Worm (Caenorhabditis elegans) whole organism, L3 larva: Measurements from ENCODE around the gene ncx-7.
A peak's percentile ranks its signal among the peaks of the same experiment; 100 is the strongest.

Source experiments
- R02D3.7 ChIP-seq: fragments of 150-350 bp; optimal IDR thresholded peaks from 2 replicates; lab custom pipeline; 2014; ENCODE audit warnings: missing biosample characterization, missing genetic modification characterization
- ZK546.5 ChIP-seq: sonication (generic microtip); optimal IDR thresholded peaks from 2 replicates; lab custom pipeline; 2017; ENCODE audit warnings: missing biosample characterization, missing genetic modification characterization
- ceh-16 ChIP-seq: sonication (generic microtip); optimal IDR thresholded peaks from 2 replicates; lab custom pipeline; 2017; ENCODE audit warnings: missing biosample characterization, missing genetic modification characterization
- ceh-28 ChIP-seq: fragments of 150-350 bp; optimal IDR thresholded peaks from 2 replicates; lab custom pipeline; 2014; ENCODE audit warnings: missing biosample characterization, missing genetic modification reagents, missing genetic modification characterization
- ceh-82 ChIP-seq: fragments of 150-350 bp; optimal IDR thresholded peaks from 2 replicates; lab custom pipeline; 2014; ENCODE audit warnings: missing biosample characterization, missing genetic modification characterization
- ceh-9 ChIP-seq: sonication (generic microtip); optimal IDR thresholded peaks from 2 replicates; lab custom pipeline; 2018; ENCODE audit warnings: missing biosample characterization, missing genetic modification characterization
- daf-12 ChIP-seq: fragments of 150-350 bp; optimal IDR thresholded peaks from 2 replicates; lab custom pipeline; 2014; ENCODE audit warnings: missing biosample characterization, missing genetic modification reagents, missing genetic modification characterization
- egl-27 ChIP-seq: sonication (generic microtip); optimal IDR thresholded peaks from 4 replicates; lab custom pipeline; 2017; ENCODE audit warnings: missing biosample characterization, missing genetic modification reagents, missing genetic modification characterization
- egl-5 ChIP-seq: fragments of 150-350 bp; optimal IDR thresholded peaks from 2 replicates; lab custom pipeline; 2017; ENCODE audit warnings: missing biosample characterization, missing genetic modification reagents, missing genetic modification characterization, inconsistent platforms
- fkh-10 ChIP-seq: sonication (generic microtip); optimal IDR thresholded peaks from 2 replicates; lab custom pipeline; 2017; ENCODE audit warnings: missing biosample characterization, missing genetic modification reagents, missing genetic modification characterization
- fkh-2 ChIP-seq: fragments of 150-350 bp; optimal IDR thresholded peaks from 2 replicates; lab custom pipeline; 2014; ENCODE audit warnings: missing biosample characterization, missing genetic modification reagents, missing genetic modification characterization
- hmg-11 ChIP-seq: sonication (generic microtip); optimal IDR thresholded peaks from 2 replicates; lab custom pipeline; 2016; ENCODE audit warnings: missing genetic modification characterization, missing compliant biosample characterization
- jun-1 ChIP-seq: fragments of 150-350 bp; optimal IDR thresholded peaks from 2 replicates; lab custom pipeline; 2014; ENCODE audit warnings: missing biosample characterization, missing genetic modification reagents, missing genetic modification characterization
- lin-15B ChIP-seq: fragments of 150-350 bp; optimal IDR thresholded peaks from 2 replicates; lab custom pipeline; 2014; ENCODE audit warnings: missing biosample characterization, missing genetic modification characterization
- lin-39 ChIP-seq: fragments of 150-350 bp; optimal IDR thresholded peaks from 2 replicates; lab custom pipeline; 2018; ENCODE audit warnings: missing biosample characterization, missing genetic modification reagents, missing genetic modification characterization
- lsy-12 ChIP-seq: sonication (generic microtip); optimal IDR thresholded peaks from 2 replicates; lab custom pipeline; 2016; ENCODE audit warnings: mild to moderate bottlenecking, missing genetic modification characterization, missing compliant biosample characterization
- mdl-1 ChIP-seq: fragments of 150-350 bp; optimal IDR thresholded peaks from 2 replicates; lab custom pipeline; 2014; ENCODE audit warnings: missing biosample characterization, missing genetic modification characterization
- mml-1 ChIP-seq: fragments of 150-350 bp; sonication (generic microtip); optimal IDR thresholded peaks from 3 replicates; lab custom pipeline; 2014; ENCODE audit warnings: missing biosample characterization, missing genetic modification characterization
- nfya-1 ChIP-seq: sonication (generic microtip); optimal IDR thresholded peaks from 2 replicates; lab custom pipeline; 2017; ENCODE audit warnings: missing genetic modification characterization, mild to moderate bottlenecking, missing compliant biosample characterization, antibody characterized with exemption, moderate library complexity; ENCODE audit not compliant: insufficient read depth
- nhr-11 ChIP-seq: fragments of 150-350 bp; optimal IDR thresholded peaks from 2 replicates; lab custom pipeline; 2014; ENCODE audit warnings: missing biosample characterization, missing genetic modification characterization
- nhr-12 ChIP-seq: fragments of 150-350 bp; optimal IDR thresholded peaks from 2 replicates; lab custom pipeline; 2014; ENCODE audit warnings: missing biosample characterization, missing genetic modification characterization
- nhr-23 ChIP-seq: fragments of 150-350 bp; optimal IDR thresholded peaks from 2 replicates; lab custom pipeline; 2014; ENCODE audit warnings: missing biosample characterization, missing genetic modification reagents, missing genetic modification characterization
- nhr-237 ChIP-seq: fragments of 150-350 bp; optimal IDR thresholded peaks from 2 replicates; lab custom pipeline; 2014; ENCODE audit warnings: missing biosample characterization, missing genetic modification characterization
- nhr-25 ChIP-seq: sonication (generic microtip); optimal IDR thresholded peaks from 2 replicates; lab custom pipeline; 2017; ENCODE audit warnings: missing biosample characterization, missing genetic modification characterization
- nhr-28 ChIP-seq: fragments of 150-350 bp; optimal IDR thresholded peaks from 2 replicates; lab custom pipeline; 2014; ENCODE audit warnings: missing biosample characterization, missing genetic modification characterization
- nhr-43 ChIP-seq: sonication (generic microtip); optimal IDR thresholded peaks from 2 replicates; lab custom pipeline; 2016; ENCODE audit warnings: mild to moderate bottlenecking, missing genetic modification characterization, missing compliant biosample characterization; ENCODE audit not compliant: poor library complexity, severe bottlenecking
- nhr-67 ChIP-seq: fragments of 150-350 bp; optimal IDR thresholded peaks from 2 replicates; lab custom pipeline; 2014; ENCODE audit warnings: missing biosample characterization, missing genetic modification characterization
- nhr-76 ChIP-seq: fragments of 150-350 bp; sonication (generic microtip); optimal IDR thresholded peaks from 5 replicates; lab custom pipeline; 2014; ENCODE audit warnings: missing biosample characterization, missing genetic modification characterization
- nhr-77 ChIP-seq: fragments of 150-350 bp; optimal IDR thresholded peaks from 2 replicates; lab custom pipeline; 2014; ENCODE audit warnings: missing biosample characterization, missing genetic modification characterization
- pha-4 ChIP-seq: fragments of 150-350 bp; optimal IDR thresholded peaks from 2 replicates; lab custom pipeline; 2014; ENCODE audit warnings: missing biosample characterization, missing genetic modification reagents, missing genetic modification characterization
- sea-2 ChIP-seq: fragments of 150-350 bp; sonication (generic microtip); optimal IDR thresholded peaks from 4 replicates; lab custom pipeline; 2014; ENCODE audit warnings: missing biosample characterization, missing genetic modification reagents, missing genetic modification characterization
- skn-1 ChIP-seq: fragments of 150-350 bp; optimal IDR thresholded peaks from 2 replicates; lab custom pipeline; 2014; ENCODE audit warnings: missing biosample characterization, missing genetic modification characterization
- snpc-4 ChIP-seq: fragments of 150-350 bp; optimal IDR thresholded peaks from 2 replicates; lab custom pipeline; 2014; ENCODE audit warnings: missing biosample characterization, missing genetic modification characterization
- tbx-2 ChIP-seq: sonication (generic microtip); optimal IDR thresholded peaks from 2 replicates; lab custom pipeline; 2016; ENCODE audit warnings: mild to moderate bottlenecking, missing genetic modification characterization, missing compliant biosample characterization
- unc-62 ChIP-seq: fragments of 150-350 bp; sonication (generic microtip); optimal IDR thresholded peaks from 4 replicates; lab custom pipeline; 2014; ENCODE audit warnings: missing biosample characterization, missing genetic modification reagents, missing genetic modification characterization
- zag-1 ChIP-seq: fragments of 150-350 bp; optimal IDR thresholded peaks from 2 replicates; lab custom pipeline; 2014; ENCODE audit warnings: missing biosample characterization, missing genetic modification characterization
- ztf-11 ChIP-seq: fragments of 150-350 bp; optimal IDR thresholded peaks from 2 replicates; lab custom pipeline; 2014; ENCODE audit warnings: missing biosample characterization, missing genetic modification characterization
- ztf-4 ChIP-seq: fragments of 150-350 bp; optimal IDR thresholded peaks from 2 replicates; lab custom pipeline; 2014; ENCODE audit warnings: missing biosample characterization, missing genetic modification characterization

The ncx-7 gene

ce11 chrIII:9748694-9749093, 28.6 kb upstream of the ncx-7 start, which contains the start of gene T05G5.4:
Gene T05G5.4, plus strand, starts transcription at chrIII:9748934.
- TF ChIP-seq nhr-28 (tag; lab: Kevin White, UChicago) (no peak), nhr-23 (no peak), nhr-76 (no peak)
- TF ChIP-seq, all 47 proteins: peak for 0

- TF ChIP-seq ceh-82 (tag; lab: Kevin White, UChicago) (no peak), R02D3.7 (no peak), snpc-4 (tag; lab: Kevin White, UChicago) (no peak), ceh-16 (no peak), ceh-9 (tag; lab: Kevin White, UChicago) (no peak), lin-15B (peak; percentile 65), unc-62 (no peak), jun-1 (tag; lab: Kevin White, UChicago) (no peak), nhr-12 (no peak), nhr-43 (tag; lab: Kevin White, UChicago) (no peak), mdl-1 (tag; lab: Kevin White, UChicago) (no peak), nhr-11 (no peak), nfya-1 (peak; percentile 73), nhr-77 (no peak), nhr-23 (peak; percentile 2), lin-39 (tag; lab: Kevin White, UChicago) (no peak), daf-12 (no peak), sea-2 (no peak), lsy-12 (tag; lab: Kevin White, UChicago) (no peak), zag-1 (tag; lab: Kevin White, UChicago) (no peak), nhr-28 (tag; lab: Kevin White, UChicago) (no peak), nhr-237 (tag; lab: Kevin White, UChicago) (no peak), egl-27 (tag; lab: Kevin White, UChicago) (no peak), hmg-11 (tag; lab: Kevin White, UChicago) (no peak), ztf-4 (tag; lab: Kevin White, UChicago) (no peak), ztf-11 (no peak), pha-4 (tag; lab: Kevin White, UChicago) (peak; percentile 69), nhr-25 (peak; percentile 40), fkh-10 (GFP tag; lab: Kevin White, UChicago) (no peak)
- TF ChIP-seq, all 47 proteins: peak for 5
Measured at ce11 chrIII:9747133-9747532, 27.0 kb upstream of the ncx-7 start, which contains the start of the genes iff-1 and cdk-1. Gene iff-1, minus strand, starts transcription at chrIII:9747193. Gene cdk-1, plus strand, starts transcription at chrIII:9747472.

ce11 chrIII:9746665-9747064, 26.6 kb upstream of the ncx-7 start:
- no peak for TF ChIP-seq mml-1
- no peak for TF ChIP-seq nhr-43 (tag; lab: Kevin White, UChicago)
- no peak for TF ChIP-seq nhr-67 (tag; lab: Kevin White, UChicago)
- no peak for TF ChIP-seq jun-1 (tag; lab: Kevin White, UChicago)
- TF ChIP-seq nhr-23, result no peak
- TF ChIP-seq lsy-12 (tag; lab: Kevin White, UChicago), result no peak
- no peak for TF ChIP-seq fkh-2 (tag; lab: Kevin White, UChicago)
- TF ChIP-seq skn-1 (tag; lab: Kevin White, UChicago), result no peak
- TF ChIP-seq ZK546.5 (tag; lab: Kevin White, UChicago), result no peak
- TF ChIP-seq unc-62, result no peak
- TF ChIP-seq zag-1 (tag; lab: Kevin White, UChicago), result no peak

- no peak for TF ChIP-seq tbx-2 (tag; lab: Kevin White, UChicago)
- TF ChIP-seq egl-5 (tag; lab: Kevin White, UChicago), result peak; percentile 43
Measured at ce11 chrIII:9745333-9745897, 25.3 kb upstream of the ncx-7 start.

ce11 chrIII:9744525-9744924, 24.4 kb upstream of the ncx-7 start:
- TF ChIP-seq nfya-1 (peak; percentile 31), sea-2 (no peak), ceh-28 (tag; lab: Kevin White, UChicago) (no peak), nhr-28 (tag; lab: Kevin White, UChicago) (no peak), nhr-11 (no peak)
